Worm (Caenorhabditis elegans): Measurements from ENCODE around the gene ocr-1.
A peak's percentile ranks its signal among the peaks of the same experiment; 100 is the strongest.

ocr-1 gene

DNA sequence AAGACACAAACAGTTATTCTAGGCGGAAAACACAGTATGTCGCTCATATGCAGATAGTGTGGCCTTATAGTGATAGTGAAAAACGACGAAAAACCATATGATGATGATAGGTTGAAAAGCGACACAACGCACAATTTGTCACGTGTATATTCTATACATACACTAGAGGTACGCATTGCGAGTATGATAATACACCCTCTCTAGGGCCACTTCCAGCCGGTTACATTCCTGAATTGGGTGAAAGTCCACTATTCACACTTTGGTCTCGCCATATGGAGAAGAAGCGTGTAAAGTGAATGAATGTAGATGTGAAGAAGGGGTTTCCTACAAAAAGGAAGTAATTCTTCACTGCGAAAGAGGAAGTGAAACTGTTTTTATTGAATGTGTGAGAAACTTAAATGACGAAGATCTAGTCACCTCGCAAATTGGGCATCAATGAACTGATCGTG, 34.7 kb upstream of the ocr-1 start (continued):
- TF ChIP-seq T26A8.4 (GFP tag; IDR thresholded peaks at IDR 0.05) (no peak), jun-1 (tag; optimal IDR thresholded peaks at IDR 0.05) (no peak), zip-11 (GFP tag; IDR thresholded peaks at IDR 0.05) (no peak), nhr-28 (tag; optimal IDR thresholded peaks at IDR 0.05) (peak; percentile 99), dmd-8 (GFP tag; IDR thresholded peaks at IDR 0.05) (no peak), saeg-2 (GFP tag; IDR thresholded peaks at IDR 0.05) (0 out of 2 replicates have a peak, but pooled peaks have one; percentile 31), ceh-62 (tag; optimal IDR thresholded peaks at IDR 0.05) (no peak), attf-4 (tag; optimal IDR thresholded peaks at IDR 0.05) (no peak), mdt-29 (GFP tag; IDR thresholded peaks at IDR 0.05) (no peak), hmg-1.1 (GFP tag; IDR thresholded peaks at IDR 0.05) (0 out of 2 replicates have a peak, but pooled peaks have one; percentile 21), lin-15B (tag; optimal IDR thresholded peaks at IDR 0.05) (no peak), unc-39 (tag; optimal IDR thresholded peaks at IDR 0.05) (no peak), lin-38 (GFP tag; IDR thresholded peaks at IDR 0.05) (no peak), ceh-32 (tag; optimal IDR thresholded peaks at IDR 0.05; ENCODE audit: poor library complexity) (no peak), lim-7 (GFP tag; IDR thresholded peaks at IDR 0.05) (no peak), ZK546.5 (tag; optimal IDR thresholded peaks at IDR 0.05) (no peak), zfp-3 (GFP tag; conservative IDR thresholded peaks at IDR 0.05) (no peak), aly-2 (tag; optimal IDR thresholded peaks at IDR 0.05) (no peak), spr-3 (GFP tag; optimal IDR thresholded peaks at IDR 0.05) (no peak), dmd-6 (GFP tag; IDR thresholded peaks at IDR 0.05) (peak; percentile 87), egl-27 (tag; optimal IDR thresholded peaks at IDR 0.05) (no peak), fkh-10 (GFP tag; optimal IDR thresholded peaks at IDR 0.05) (no peak), zfp-2 (tag; optimal IDR thresholded peaks at IDR 0.05) (no peak), nhr-76 (tag; optimal IDR thresholded peaks at IDR 0.05) (no peak), spr-1 (tag; optimal IDR thresholded peaks at IDR 0.05) (no peak), F10B5.3 (tag; optimal IDR thresholded peaks at IDR 0.05) (no peak), Y5F2A.4 (GFP tag; optimal IDR thresholded peaks at IDR 0.05) (no peak), daf-19 (GFP tag; conservative IDR thresholded peaks at IDR 0.05) (no peak), F49E8.2 (tag; optimal IDR thresholded peaks at IDR 0.05; ENCODE audit: borderline replicate concordance) (no peak), dmd-9 (GFP tag; IDR thresholded peaks at IDR 0.05) (no peak), tra-1 (GFP tag; IDR thresholded peaks at IDR 0.05) (no peak), ces-1 (GFP tag; optimal IDR thresholded peaks at IDR 0.05) (no peak), snpc-4 (tag; optimal IDR thresholded peaks at IDR 0.05) (no peak), daf-8 (GFP tag; IDR thresholded peaks at IDR 0.05) (no peak), Y105C5A.15 (GFP tag; IDR thresholded peaks at IDR 0.05) (no peak), ZK337.2 (GFP tag; IDR thresholded peaks at IDR 0.05) (no peak), hlh-11 (tag; optimal IDR thresholded peaks at IDR 0.05) (peak; percentile 85), sdz-12 (GFP tag; optimal IDR thresholded peaks at IDR 0.05) (no peak), mep-1 (tag; optimal IDR thresholded peaks at IDR 0.05) (peak; percentile 42), lin-39 (tag; optimal IDR thresholded peaks at IDR 0.05) (no peak), hif-1 (tag; optimal IDR thresholded peaks at IDR 0.05) (peak in 1 of 2 experiments; percentile 10), php-3 (GFP tag; IDR thresholded peaks at IDR 0.05) (0 out of 2 replicates have a peak, but pooled peaks have one; percentile 6), arid-1 (GFP tag; conservative IDR thresholded peaks at IDR 0.05) (no peak), T20F7.1 (GFP tag; optimal IDR thresholded peaks at IDR 0.05) (peak; percentile 2), mxl-3 (GFP tag; optimal IDR thresholded peaks at IDR 0.05) (peak; percentile 75), lsy-2 (tag; optimal IDR thresholded peaks at IDR 0.05) (peak in 1 of 2 experiments; percentile 47), snpc-1.2 (GFP tag; IDR thresholded peaks at IDR 0.05) (no peak), aha-1 (tag) (no peak), ceh-28 (tag; optimal IDR thresholded peaks at IDR 0.05) (no peak), D1046.2 (GFP tag; IDR thresholded peaks at IDR 0.05) (no peak), fos-1 (tag; optimal IDR thresholded peaks at IDR 0.05) (no peak), unc-130 (GFP tag; optimal IDR thresholded peaks at IDR 0.05) (no peak)
